Worm (Caenorhabditis elegans) whole organism, L1 larva: ENCODE results near the gene aars-1.

Experiments used
- C04F5.9 ChIP-seq: sonication (generic microtip); optimal IDR thresholded peaks from 2 replicates; lab custom pipeline; 2016; ENCODE audit warnings: missing genetic modification characterization, missing compliant biosample characterization
- ama-1 ChIP-seq: fragments of 150-350 bp; optimal IDR thresholded peaks from 2 replicates; lab custom pipeline; 2014
- isw-1 ChIP-seq: fragments of 200-800 bp; sonication (Bioruptor generic); IDR thresholded peaks from 2 replicates; pipeline ENCODE4 v1.3.6; 2022; ENCODE audit warnings: missing genetic modification characterization, missing compliant biosample characterization
- lin-15B ChIP-seq: fragments of 150-350 bp; sonication (generic microtip); optimal IDR thresholded peaks from 3 replicates; lab custom pipeline; 2014; ENCODE audit warnings: missing biosample characterization, missing genetic modification characterization
- lin-39 ChIP-seq: fragments of 150-350 bp; optimal IDR thresholded peaks from 2 replicates; lab custom pipeline; 2014; ENCODE audit warnings: missing biosample characterization, missing genetic modification reagents, missing genetic modification characterization
- mdl-1 ChIP-seq, 2 experiments: fragments of 150-350 bp; optimal IDR thresholded peaks; 2 replicates each; lab custom pipeline; 2014 to 2017; ENCODE audit warnings: missing biosample characterization in 2 of 2, missing genetic modification characterization in 2 of 2, inconsistent platforms in 1 of 2
- nhr-76 ChIP-seq: sonication (generic microtip); optimal IDR thresholded peaks from 2 replicates; lab custom pipeline; 2017; ENCODE audit warnings: missing biosample characterization, missing genetic modification characterization
- nhr-77 ChIP-seq: fragments of 150-350 bp; optimal IDR thresholded peaks from 2 replicates; lab custom pipeline; 2014; ENCODE audit warnings: missing biosample characterization, missing genetic modification characterization
- snpc-4 ChIP-seq: fragments of 150-350 bp; optimal IDR thresholded peaks from 2 replicates; lab custom pipeline; 2014; ENCODE audit warnings: missing biosample characterization, missing genetic modification characterization

DNA sequence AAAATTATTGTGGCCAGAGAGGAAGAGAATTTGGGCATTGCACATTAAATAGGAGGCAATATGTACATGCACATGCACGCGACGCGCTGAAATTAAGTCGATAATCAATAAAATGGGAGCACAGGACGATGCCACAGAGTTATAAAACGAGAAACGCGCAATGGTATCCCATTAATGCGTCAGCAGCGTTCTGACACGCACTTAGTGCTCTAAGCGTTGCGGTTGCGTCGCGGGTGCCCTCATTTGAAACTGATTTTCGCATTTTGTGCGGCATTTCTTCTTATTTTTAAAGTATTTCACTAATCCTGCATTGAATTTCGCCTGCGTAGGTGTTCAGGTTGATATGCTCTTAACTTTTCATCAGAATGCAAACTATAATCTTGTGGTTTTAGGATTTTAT, 11.3 kb downstream of the aars-1 start, which contains the start of gene rsp-1:
- peak; percentile 78 for TF ChIP-seq nhr-77
- TF ChIP-seq ama-1 (lab: Kevin White, UChicago): no peak
- TF ChIP-seq mdl-1 (tag; optimal IDR thresholded peaks at IDR 0.05; lab: Kevin White, UChicago): peak in 1 of 2 experiments; percentile 85
- TF ChIP-seq snpc-4: peak; percentile 81
- TF ChIP-seq lin-15B (tag; lab: Kevin White, UChicago): peak; percentile 84
- TF ChIP-seq lin-39 (tag; lab: Kevin White, UChicago): peak; percentile 42
- TF ChIP-seq isw-1: peak; percentile 87
- TF ChIP-seq C04F5.9 (tag; lab: Kevin White, UChicago): peak; percentile 82
- TF ChIP-seq nhr-76 (tag; lab: Kevin White, UChicago): no peak
